Worm (Caenorhabditis elegans): ENCODE data around the gene Y37E11B.10.

The Y37E11B.10 gene

ce11 chrIV:3652784-3653383, 46.6 kb upstream of the Y37E11B.10 start:
- TF ChIP-seq lin-39 (tag; optimal IDR thresholded peaks at IDR 0.05), result no peak
- no peak for TF ChIP-seq egl-27 (tag; optimal IDR thresholded peaks at IDR 0.05)
- TF ChIP-seq jun-1 (tag; optimal IDR thresholded peaks at IDR 0.05), result no peak
- no peak for TF ChIP-seq ceh-82 (tag; optimal IDR thresholded peaks at IDR 0.05)
- TF ChIP-seq ceh-16 (tag; optimal IDR thresholded peaks at IDR 0.05), result no peak
- TF ChIP-seq ceh-28 (tag; optimal IDR thresholded peaks at IDR 0.05), result no peak
- TF ChIP-seq fos-1 (tag; optimal IDR thresholded peaks at IDR 0.05), result no peak
- no peak for TF ChIP-seq ama-1 (optimal IDR thresholded peaks at IDR 0.05)
- no peak for TF ChIP-seq nhr-43 (tag; optimal IDR thresholded peaks at IDR 0.05; ENCODE audit: poor library complexity, severe bottlenecking)
- TF ChIP-seq tbx-2 (tag; optimal IDR thresholded peaks at IDR 0.05), result no peak
- no peak for TF ChIP-seq hmg-11 (tag; optimal IDR thresholded peaks at IDR 0.05)
- no peak for TF ChIP-seq nhr-77 (tag; optimal IDR thresholded peaks at IDR 0.05)
- no peak for TF ChIP-seq daf-12 (tag; optimal IDR thresholded peaks at IDR 0.05)
- TF ChIP-seq ceh-9 (tag; optimal IDR thresholded peaks at IDR 0.05), result no peak
- TF ChIP-seq nhr-67 (tag; optimal IDR thresholded peaks at IDR 0.05), result no peak
- TF ChIP-seq ZK546.5 (tag; optimal IDR thresholded peaks at IDR 0.05), result no peak
- TF ChIP-seq elt-3 (tag; optimal IDR thresholded peaks at IDR 0.05), result no peak

ce11 chrIV:3652223-3652622, 46.0 kb upstream of the Y37E11B.10 start:
- TF ChIP-seq aly-2 (tag; optimal IDR thresholded peaks at IDR 0.05) (no peak), nhr-76 (tag; optimal IDR thresholded peaks at IDR 0.05) (no peak), nhr-12 (tag; optimal IDR thresholded peaks at IDR 0.05) (no peak), nfya-1 (tag; optimal IDR thresholded peaks at IDR 0.05; ENCODE audit: insufficient read depth) (peak; percentile 11), ZK546.5 (tag; optimal IDR thresholded peaks at IDR 0.05) (no peak), eor-1 (tag; optimal IDR thresholded peaks at IDR 0.05) (no peak), nhr-23 (tag; optimal IDR thresholded peaks at IDR 0.05) (peak; percentile 41), nhr-43 (tag; optimal IDR thresholded peaks at IDR 0.05; ENCODE audit: poor library complexity, severe bottlenecking) (peak; percentile 68), lin-15B (tag; optimal IDR thresholded peaks at IDR 0.05) (no peak), nhr-25 (tag; optimal IDR thresholded peaks at IDR 0.05) (peak; percentile 17), elt-3 (tag; optimal IDR thresholded peaks at IDR 0.05) (no peak), mml-1 (tag; optimal IDR thresholded peaks at IDR 0.05) (peak; percentile 50), pha-4 (tag; optimal IDR thresholded peaks at IDR 0.05) (peak; percentile 15)

ce11 chrIV:3648634-3649240, 42.5 kb upstream of the Y37E11B.10 start, which contains the start of gene CC8.2:
TSS of gene CC8.2 (minus strand) at chrIV:3648684.
- TF ChIP-seq lsy-12 (tag; optimal IDR thresholded peaks at IDR 0.05) (peak; percentile 32), pha-4 (tag; optimal IDR thresholded peaks at IDR 0.05) (peak; percentile 15), nhr-43 (tag; optimal IDR thresholded peaks at IDR 0.05; ENCODE audit: poor library complexity, severe bottlenecking) (peak; percentile 84), nfya-1 (tag; optimal IDR thresholded peaks at IDR 0.05; ENCODE audit: insufficient read depth) (peak; percentile 44), R02D3.7 (tag; optimal IDR thresholded peaks at IDR 0.05) (no peak), elt-3 (tag; optimal IDR thresholded peaks at IDR 0.05) (peak in 1 of 3 experiments; percentile 63), ama-1 (optimal IDR thresholded peaks at IDR 0.05) (peak; percentile 47), nhr-25 (tag; optimal IDR thresholded peaks at IDR 0.05) (peak; percentile 18), ztf-11 (tag; optimal IDR thresholded peaks at IDR 0.05) (no peak), egl-27 (tag; optimal IDR thresholded peaks at IDR 0.05) (no peak), nhr-23 (tag; optimal IDR thresholded peaks at IDR 0.05) (peak; percentile 65), sea-2 (GFP tag; optimal IDR thresholded peaks at IDR 0.05) (no peak)

DNA sequence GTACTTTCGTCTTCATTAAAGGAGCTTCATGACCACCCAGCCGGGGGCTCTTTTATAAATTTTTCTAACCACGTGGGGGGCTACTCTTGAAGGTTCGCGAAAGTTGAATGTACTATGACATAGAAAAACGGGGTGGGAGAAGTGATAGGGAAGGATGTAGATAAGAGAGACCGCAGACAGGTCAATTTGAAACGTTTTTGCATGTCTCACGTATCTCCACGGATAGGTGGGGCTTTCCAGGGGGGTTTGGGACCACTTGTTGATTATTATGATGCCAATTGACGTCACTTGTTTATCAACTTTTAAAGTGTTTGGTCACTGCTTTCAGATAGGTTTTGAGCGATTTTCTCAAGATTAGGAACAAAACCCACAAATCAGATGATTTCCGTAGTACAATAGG, 41.3 kb upstream of the Y37E11B.10 start:
- TF ChIP-seq nhr-25 (tag; optimal IDR thresholded peaks at IDR 0.05) (peak; percentile 33), lin-39 (tag; optimal IDR thresholded peaks at IDR 0.05) (peak; percentile 45), ceh-16 (tag; optimal IDR thresholded peaks at IDR 0.05) (no peak), nfya-1 (tag; optimal IDR thresholded peaks at IDR 0.05; ENCODE audit: insufficient read depth) (peak; percentile 54)
